Fruit fly (Drosophila melanogaster) whole organism, prepupa: ENCODE measurements around the gene Ugt303A1.

Experiments used
- CG3032 ChIP-seq: fragments of 200-800 bp; optimal IDR thresholded peaks from 2 replicates; lab custom pipeline; 2019; ENCODE audit warnings: missing biosample characterization, mild to moderate bottlenecking, missing genetic modification characterization, moderate library complexity
- CG6163 ChIP-seq: fragments of 200-800 bp; sonication (Bioruptor generic); IDR thresholded peaks from 3 replicates; pipeline ENCODE4 v1.3.6; 2022; ENCODE audit warnings: missing biosample characterization, missing genetic modification characterization
- CG7368 ChIP-seq: fragments of 200-800 bp; sonication (Bioruptor generic); optimal IDR thresholded peaks from 3 replicates; lab custom pipeline; 2016; ENCODE audit warnings: missing biosample characterization, missing genetic modification characterization
- CG8319 ChIP-seq: fragments of 200-800 bp; sonication (Bioruptor generic); optimal IDR thresholded peaks from 3 replicates; lab custom pipeline; 2016; ENCODE audit warnings: missing biosample characterization, missing genetic modification characterization
- achi ChIP-seq: fragments of 200-800 bp; sonication (Bioruptor generic); optimal IDR thresholded peaks from 3 replicates; lab custom pipeline; 2016; ENCODE audit warnings: missing biosample characterization, missing genetic modification characterization

- peak; percentile 94 for TF ChIP-seq CG8319 (GFP tag; lab: Kevin White, UChicago)
- TF ChIP-seq CG6163 (GFP tag; lab: Robert Waterston, UW), result peak; percentile 97
- TF ChIP-seq CG7368, result peak; percentile 93
- peak; percentile 99 for TF ChIP-seq achi (GFP tag; lab: Kevin White, UChicago)
- TF ChIP-seq CG3032, result peak; percentile 95
These were observed 21.5 kb downstream of the Ugt303A1 start for dm6 chr3R:11196648-11197388.
